Worm (Caenorhabditis elegans) whole organism, L2 larva: ENCODE results near the gene srh-207.

Source experiments
- gmeb-1 ChIP-seq: fragments of 150-350 bp; optimal IDR thresholded peaks from 2 replicates; lab custom pipeline; 2014; ENCODE audit warnings: missing biosample characterization, missing genetic modification characterization
- lin-13 ChIP-seq: fragments of 150-350 bp; optimal IDR thresholded peaks from 2 replicates; lab custom pipeline; 2014; ENCODE audit warnings: missing biosample characterization, missing genetic modification reagents, missing genetic modification characterization
- unc-39 ChIP-seq: fragments of 150-350 bp; optimal IDR thresholded peaks from 2 replicates; lab custom pipeline; 2014; ENCODE audit warnings: missing biosample characterization, missing genetic modification characterization
- ztf-4 ChIP-seq: fragments of 150-350 bp; optimal IDR thresholded peaks from 2 replicates; lab custom pipeline; 2014; ENCODE audit warnings: missing biosample characterization, missing genetic modification characterization

- TF ChIP-seq gmeb-1 (tag; lab: Kevin White, UChicago) (no peak), ztf-4 (tag; lab: Kevin White, UChicago) (no peak), unc-39 (tag; lab: Kevin White, UChicago) (no peak), lin-13 (GFP tag; lab: Kevin White, UChicago) (no peak)
Measured at ce11 chrV:18444118-18444517, 34.1 kb upstream of the srh-207 start, which contains the start of gene ZK228.1.
